Fruit fly (Drosophila melanogaster): ENCODE measurements around the gene CG10970.
"Not testable (repeated sequence)": the region's sequence is repeated elsewhere in the genome, so short reads cannot be mapped to it uniquely, and the experiment has no call there.

DNA sequence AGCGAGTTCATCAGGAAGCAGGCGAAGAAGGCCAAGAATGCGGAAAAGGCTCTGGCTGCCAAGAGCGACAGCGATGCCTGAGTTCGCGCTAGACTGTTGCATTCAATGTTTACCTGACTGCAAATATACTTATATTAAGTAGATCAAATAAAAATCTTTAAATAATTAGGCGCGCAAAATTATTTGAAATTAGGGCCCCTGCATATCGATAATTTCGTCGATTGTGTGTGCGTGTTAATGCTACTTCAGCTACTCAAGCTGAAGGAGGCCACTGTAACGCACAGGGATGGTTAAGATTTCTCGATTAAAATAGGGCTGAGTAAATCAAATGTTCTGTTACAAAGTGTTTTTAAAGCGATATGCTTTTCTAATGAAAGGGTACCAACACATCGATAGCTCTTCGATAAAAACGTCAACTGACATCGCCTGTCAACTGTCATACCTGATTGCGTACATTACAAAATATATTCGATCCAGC lies 15.5 kb upstream of the CG10970 start, which contains the start of gene CG32706:
- not testable (repeated sequence) for TF ChIP-seq psq, Sin3A, insv, Myc, ttk, h (optimal IDR thresholded peaks at IDR 0.05)

All from Kc167 (cell line).